Fruit fly (Drosophila melanogaster) whole organism, adult: Measurements from ENCODE around the gene CG33483.

ENCODE experiments used
- CG11617 ChIP-seq: fragments of 200-800 bp; sonication (Bioruptor generic); optimal IDR thresholded peaks from 2 replicates; lab custom pipeline; 2017; ENCODE audit warnings: mild to moderate bottlenecking, missing biosample characterization, missing genetic modification reagents, missing genetic modification characterization
- CG12768 ChIP-seq: fragments of 200-800 bp; sonication (Bioruptor generic); optimal IDR thresholded peaks from 2 replicates; lab custom pipeline; 2017; ENCODE audit warnings: missing biosample characterization, missing genetic modification characterization, mild to moderate bottlenecking, moderate library complexity, missing genetic modification reagents
- CG14711 ChIP-seq: fragments of 200-800 bp; sonication (Bioruptor generic); optimal IDR thresholded peaks from 2 replicates; lab custom pipeline; 2018; ENCODE audit warnings: missing biosample characterization, mild to moderate bottlenecking, missing genetic modification characterization, moderate library complexity
- CG1620 ChIP-seq: fragments of 200-800 bp; sonication (Bioruptor generic); optimal IDR thresholded peaks from 2 replicates; lab custom pipeline; 2016; ENCODE audit warnings: missing biosample characterization, missing genetic modification characterization
- CG33017 ChIP-seq: fragments of 200-800 bp; sonication (Bioruptor generic); optimal IDR thresholded peaks from 2 replicates; lab custom pipeline; 2018; ENCODE audit warnings: missing biosample characterization, mild to moderate bottlenecking, missing genetic modification characterization, moderate library complexity
- CG5204 ChIP-seq: fragments of 200-800 bp; sonication (Bioruptor generic); optimal IDR thresholded peaks from 2 replicates; lab custom pipeline; 2016; ENCODE audit warnings: missing biosample characterization, missing genetic modification characterization
- CG7045 ChIP-seq: fragments of 200-800 bp; sonication (Bioruptor generic); optimal IDR thresholded peaks from 2 replicates; lab custom pipeline; 2017; ENCODE audit warnings: missing biosample characterization, mild to moderate bottlenecking, missing genetic modification characterization
- CG7101 ChIP-seq: fragments of 200-800 bp; sonication (Bioruptor generic); optimal IDR thresholded peaks from 2 replicates; lab custom pipeline; 2018; ENCODE audit warnings: missing biosample characterization, mild to moderate bottlenecking, missing genetic modification characterization, moderate library complexity
- Clk ChIP-seq: fragments of 200-800 bp; sonication (Bioruptor generic); optimal IDR thresholded peaks from 2 replicates; lab custom pipeline; 2017; ENCODE audit warnings: missing biosample characterization, missing genetic modification characterization
- Crg-1 ChIP-seq: fragments of 200-800 bp; sonication (Bioruptor generic); optimal IDR thresholded peaks from 2 replicates; lab custom pipeline; 2016; ENCODE audit warnings: missing biosample characterization, missing genetic modification characterization
- Hr96 ChIP-seq: fragments of 200-800 bp; sonication (Bioruptor generic); optimal IDR thresholded peaks from 2 replicates; lab custom pipeline; 2016; ENCODE audit warnings: missing biosample characterization, missing genetic modification characterization
- Mnt ChIP-seq: fragments of 200-800 bp; sonication (Bioruptor generic); optimal IDR thresholded peaks from 2 replicates; lab custom pipeline; 2016; ENCODE audit warnings: missing biosample characterization, mild to moderate bottlenecking, missing genetic modification characterization
- bab1 ChIP-seq: fragments of 200-800 bp; sonication (Bioruptor generic); optimal IDR thresholded peaks from 3 replicates; lab custom pipeline; 2019; ENCODE audit warnings: missing biosample characterization, mild to moderate bottlenecking, missing genetic modification characterization, moderate library complexity
- cic ChIP-seq: fragments of 200-800 bp; sonication (Bioruptor generic); optimal IDR thresholded peaks from 2 replicates; lab custom pipeline; 2017; ENCODE audit warnings: missing biosample characterization, mild to moderate bottlenecking, missing genetic modification characterization, moderate library complexity
- cnc ChIP-seq, 2 experiments: fragments of >200 bp; optimal IDR thresholded peaks; 2 replicates each; lab custom pipeline; 2017
- kay ChIP-seq: fragments of 200-800 bp; sonication (Bioruptor generic); peaks from one replicate; lab custom pipeline; 2016; ENCODE audit warnings: missing biosample characterization, missing genetic modification characterization, borderline replicate concordance
- ovo ChIP-seq: fragments of 200-800 bp; sonication (Bioruptor generic); optimal IDR thresholded peaks from 2 replicates; lab custom pipeline; 2016; ENCODE audit warnings: missing biosample characterization, missing genetic modification characterization
- pad ChIP-seq: fragments of 200-800 bp; sonication (Bioruptor generic); optimal IDR thresholded peaks from 3 replicates; lab custom pipeline; 2017; ENCODE audit warnings: missing biosample characterization, missing genetic modification characterization, mild to moderate bottlenecking, moderate library complexity, missing genetic modification reagents
- tj ChIP-seq: fragments of 200-800 bp; sonication (Bioruptor generic); optimal IDR thresholded peaks from 3 replicates; lab custom pipeline; 2017; ENCODE audit warnings: missing biosample characterization, mild to moderate bottlenecking, missing genetic modification characterization, moderate library complexity
- toe ChIP-seq: fragments of 200-800 bp; sonication (Bioruptor generic); optimal IDR thresholded peaks from 2 replicates; lab custom pipeline; 2016; ENCODE audit warnings: missing biosample characterization, missing genetic modification characterization

The CG33483 gene

DNA sequence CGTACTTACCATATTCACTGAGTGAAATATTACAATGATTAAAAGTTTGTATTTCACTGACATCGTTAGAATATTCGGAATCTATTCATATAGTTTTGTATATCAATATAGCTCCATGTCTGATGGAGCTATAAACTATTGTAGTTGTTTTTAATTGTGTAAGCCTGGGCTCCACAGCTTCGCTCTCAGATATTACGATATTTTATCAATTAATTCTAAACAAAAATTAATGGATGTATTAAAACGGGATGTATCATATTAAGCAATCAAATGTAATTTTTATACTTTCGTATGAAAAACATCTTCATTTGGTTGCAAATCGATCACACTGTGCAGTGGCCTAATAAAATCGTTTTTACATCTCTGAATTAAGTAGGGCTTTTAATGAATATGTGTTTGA, at the start of gene CG33483:
Gene CG33483 (minus strand): TSS at position 101 of the 400 bp plus-strand sequence.
- TF ChIP-seq tj (GFP tag; lab: Kevin White, UChicago): no peak
- TF ChIP-seq CG5204 (GFP tag; lab: Kevin White, UChicago): no peak
- no peak for TF ChIP-seq CG11617 (GFP tag; lab: Kevin White, UChicago)
- TF ChIP-seq Hr96 (GFP tag; lab: Kevin White, UChicago): no peak
- no peak for TF ChIP-seq CG14711 (tag; lab: Kevin White, UChicago)
- no peak for TF ChIP-seq CG1620 (GFP tag; lab: Kevin White, UChicago)

- TF ChIP-seq kay: no peak
- no peak for TF ChIP-seq cnc (optimal IDR thresholded peaks at IDR 0.05; lab: Kevin White, UChicago)
- no peak for TF ChIP-seq CG33017 (tag; lab: Kevin White, UChicago)
- no peak for TF ChIP-seq CG1620 (GFP tag; lab: Kevin White, UChicago)
- TF ChIP-seq toe (GFP tag; lab: Kevin White, UChicago): no peak
- TF ChIP-seq Crg-1 (GFP tag; lab: Kevin White, UChicago): no peak
- TF ChIP-seq CG11617 (GFP tag; lab: Kevin White, UChicago): no peak
- no peak for TF ChIP-seq pad
- no peak for TF ChIP-seq CG7101
- no peak for TF ChIP-seq cic
- no peak for TF ChIP-seq ovo (GFP tag; lab: Kevin White, UChicago)
- no peak for TF ChIP-seq tj (GFP tag; lab: Kevin White, UChicago)
- TF ChIP-seq CG14711 (tag; lab: Kevin White, UChicago): no peak
- TF ChIP-seq CG5204 (GFP tag; lab: Kevin White, UChicago): no peak
These were observed 44.4 kb upstream of the CG33483 start for dm6 chr3R:30946352-30946751.

- TF ChIP-seq cic: no peak
- TF ChIP-seq kay: no peak
- no peak for TF ChIP-seq Crg-1 (GFP tag; lab: Kevin White, UChicago)
- no peak for TF ChIP-seq CG14711 (tag; lab: Kevin White, UChicago)
- TF ChIP-seq CG1620 (GFP tag; lab: Kevin White, UChicago): no peak
- TF ChIP-seq pad: no peak
- no peak for TF ChIP-seq bab1 (GFP tag; lab: Kevin White, UChicago)
- no peak for TF ChIP-seq CG12768
- TF ChIP-seq CG5204 (GFP tag; lab: Kevin White, UChicago): no peak
- TF ChIP-seq Clk (GFP tag; lab: Kevin White, UChicago): no peak
- no peak for TF ChIP-seq tj (GFP tag; lab: Kevin White, UChicago)
- TF ChIP-seq ovo (GFP tag; lab: Kevin White, UChicago): no peak
- no peak for TF ChIP-seq cnc (optimal IDR thresholded peaks at IDR 0.05; lab: Kevin White, UChicago)
- TF ChIP-seq CG7101: no peak
- TF ChIP-seq Hr96 (GFP tag; lab: Kevin White, UChicago): no peak
- TF ChIP-seq toe (GFP tag; lab: Kevin White, UChicago): no peak
- TF ChIP-seq CG11617 (GFP tag; lab: Kevin White, UChicago): no peak
- TF ChIP-seq CG33017 (tag; lab: Kevin White, UChicago): no peak
- TF ChIP-seq CG7045: no peak
- TF ChIP-seq Mnt (GFP tag; lab: Kevin White, UChicago): no peak
These were observed 38.3 kb upstream of the CG33483 start for dm6 chr3R:30940234-30940633.

DNA sequence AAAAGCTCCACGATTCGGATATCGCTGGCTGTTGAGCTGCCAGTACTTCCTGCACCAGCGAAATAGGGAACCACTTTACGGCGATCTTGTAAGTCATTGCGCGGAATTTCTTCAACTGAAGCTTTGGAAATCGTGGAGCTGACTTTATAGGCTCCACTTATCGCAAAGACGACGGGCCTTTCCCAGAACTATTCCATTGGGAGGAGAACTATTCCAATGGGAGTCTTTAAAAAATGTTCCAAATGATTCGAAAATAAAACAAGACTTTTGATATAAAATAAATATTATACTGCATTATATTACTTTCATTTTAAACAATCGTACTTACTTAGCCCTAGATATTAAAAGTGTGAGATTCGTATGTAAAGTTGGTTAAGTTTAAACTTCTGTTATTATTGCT, 35.0 kb upstream of the CG33483 start, which contains the start of gene CG15550:
Gene CG15550 (minus strand): TSS at position 101 of the 400 bp plus-strand sequence.
- no peak for TF ChIP-seq tj (GFP tag; lab: Kevin White, UChicago)
- no peak for TF ChIP-seq cnc (optimal IDR thresholded peaks at IDR 0.05; lab: Kevin White, UChicago)
- TF ChIP-seq bab1 (GFP tag; lab: Kevin White, UChicago): no peak
- no peak for TF ChIP-seq kay
- TF ChIP-seq CG7045: no peak
- TF ChIP-seq toe (GFP tag; lab: Kevin White, UChicago): no peak
- TF ChIP-seq CG11617 (GFP tag; lab: Kevin White, UChicago): no peak
- TF ChIP-seq Crg-1 (GFP tag; lab: Kevin White, UChicago): no peak
- TF ChIP-seq Mnt (GFP tag; lab: Kevin White, UChicago): no peak
- no peak for TF ChIP-seq CG14711 (tag; lab: Kevin White, UChicago)
- TF ChIP-seq Clk (GFP tag; lab: Kevin White, UChicago): no peak
- TF ChIP-seq cic: no peak
- TF ChIP-seq Hr96 (GFP tag; lab: Kevin White, UChicago): no peak
- TF ChIP-seq pad: no peak
- TF ChIP-seq CG33017 (tag; lab: Kevin White, UChicago): no peak
- no peak for TF ChIP-seq CG5204 (GFP tag; lab: Kevin White, UChicago)
- TF ChIP-seq CG12768: no peak
- no peak for TF ChIP-seq CG7101
- no peak for TF ChIP-seq ovo (GFP tag; lab: Kevin White, UChicago)
- TF ChIP-seq CG1620 (GFP tag; lab: Kevin White, UChicago): no peak

DNA sequence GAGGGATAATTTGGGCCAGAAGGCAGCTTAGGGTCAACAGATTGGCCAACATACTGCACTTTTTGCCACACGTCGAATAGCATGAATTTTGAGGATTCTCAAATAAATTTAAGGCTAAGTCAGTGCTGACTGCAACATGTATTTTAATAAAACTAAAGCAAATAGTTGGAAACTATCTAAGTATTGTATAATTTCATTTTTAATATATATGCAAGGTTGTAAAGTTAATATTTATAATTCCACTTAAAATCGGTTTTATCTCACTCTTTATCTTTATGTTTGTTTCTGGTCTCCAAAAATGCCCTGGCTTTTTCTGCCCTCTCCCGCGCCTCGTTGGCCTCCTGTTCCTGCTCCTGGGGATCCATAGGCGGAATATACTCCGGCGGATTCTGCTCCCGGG, 34.4 kb upstream of the CG33483 start, which contains the start of gene CG15549:
Gene CG15549 (minus strand): TSS at position 101 of the 400 bp plus-strand sequence.
- no peak for TF ChIP-seq pad

- TF ChIP-seq toe (GFP tag; lab: Kevin White, UChicago): no peak
- TF ChIP-seq CG5204 (GFP tag; lab: Kevin White, UChicago): no peak
- no peak for TF ChIP-seq Crg-1 (GFP tag; lab: Kevin White, UChicago)
- TF ChIP-seq ovo (GFP tag; lab: Kevin White, UChicago): no peak
- no peak for TF ChIP-seq CG12768
- no peak for TF ChIP-seq cic
These were observed 32.0 kb upstream of the CG33483 start for dm6 chr3R:30933894-30934434.
